Fruit fly (Drosophila melanogaster) whole organism, embryonic: Measurements from ENCODE around the gene CG14273.

Experiments
- Blimp-1 ChIP-seq: fragments of 200-800 bp; sonication (Bioruptor generic); optimal IDR thresholded peaks from 3 replicates; lab custom pipeline; 2018; ENCODE audit warnings: missing biosample characterization, missing genetic modification characterization, mild to moderate bottlenecking, moderate library complexity, missing genetic modification reagents
- Bteb2 ChIP-seq: fragments of 200-800 bp; sonication (Bioruptor generic); optimal IDR thresholded peaks from 2 replicates; lab custom pipeline; 2016; ENCODE audit warnings: missing biosample characterization, missing genetic modification characterization
- C15 ChIP-seq: fragments of 200-800 bp; sonication (Bioruptor generic); IDR thresholded peaks from 3 replicates; pipeline ENCODE4 v1.3.6; 2022; ENCODE audit warnings: missing biosample characterization, missing genetic modification characterization
- CG11085 ChIP-seq: fragments of 200-800 bp; sonication (Bioruptor generic); IDR thresholded peaks from 2 replicates; pipeline ENCODE4 v1.3.6; 2022; ENCODE audit warnings: missing biosample characterization, missing genetic modification characterization
- CG11093 ChIP-seq: fragments of 200-800 bp; sonication (Bioruptor generic); IDR thresholded peaks from 3 replicates; pipeline ENCODE4 v1.3.6; 2022; ENCODE audit warnings: missing biosample characterization, missing genetic modification characterization
- CG11696 ChIP-seq: fragments of 200-800 bp; sonication (Bioruptor generic); IDR thresholded peaks from 2 replicates; pipeline ENCODE4 v1.3.6; 2022; ENCODE audit warnings: missing biosample characterization, missing genetic modification characterization
- CG12071 ChIP-seq: fragments of 200-800 bp; sonication (Bioruptor generic); optimal IDR thresholded peaks from 3 replicates; lab custom pipeline; 2018; ENCODE audit warnings: missing biosample characterization, mild to moderate bottlenecking, missing genetic modification characterization
- CG12299 ChIP-seq: fragments of 200-800 bp; sonication (Bioruptor generic); optimal IDR thresholded peaks from 2 replicates; lab custom pipeline; 2018; ENCODE audit warnings: missing biosample characterization, mild to moderate bottlenecking, missing genetic modification characterization
- CG12744 ChIP-seq: fragments of 200-800 bp; sonication (Bioruptor generic); optimal IDR thresholded peaks from 2 replicates; lab custom pipeline; 2016; ENCODE audit warnings: missing biosample characterization, missing genetic modification characterization
- CG13624 ChIP-seq: fragments of 200-800 bp; sonication (Bioruptor generic); optimal IDR thresholded peaks from 2 replicates; lab custom pipeline; 2016; ENCODE audit warnings: missing biosample characterization, missing genetic modification characterization
- CG14014 ChIP-seq: fragments of 200-800 bp; sonication (Bioruptor generic); IDR thresholded peaks from 2 replicates; pipeline ENCODE4 v1.3.6; 2022; ENCODE audit warnings: missing biosample characterization, missing genetic modification characterization
- CG14860 ChIP-seq: fragments of 200-800 bp; sonication (Bioruptor generic); IDR thresholded peaks from 3 replicates; pipeline ENCODE4 v1.3.6; 2022; ENCODE audit warnings: missing biosample characterization, missing genetic modification characterization; ENCODE audit not compliant: partially characterized antibody
- CG15601 ChIP-seq: fragments of 200-800 bp; sonication (Bioruptor generic); optimal IDR thresholded peaks from 3 replicates; lab custom pipeline; 2019; ENCODE audit warnings: missing biosample characterization, mild to moderate bottlenecking, missing genetic modification characterization, moderate library complexity
- CG1603 ChIP-seq: fragments of 200-800 bp; sonication (Bioruptor generic); optimal IDR thresholded peaks from 2 replicates; lab custom pipeline; 2019; ENCODE audit warnings: missing biosample characterization, mild to moderate bottlenecking, missing genetic modification characterization, moderate library complexity
- CG17802 ChIP-seq: fragments of 200-800 bp; sonication (Bioruptor generic); optimal IDR thresholded peaks from 2 replicates; lab custom pipeline; 2018; ENCODE audit warnings: missing biosample characterization, mild to moderate bottlenecking, missing genetic modification characterization, moderate library complexity
- CG30403 ChIP-seq: fragments of 200-800 bp; sonication (Bioruptor generic); optimal IDR thresholded peaks from 3 replicates; lab custom pipeline; 2016; ENCODE audit warnings: missing biosample characterization, missing genetic modification characterization
- CG32532 ChIP-seq: fragments of 200-800 bp; sonication (Bioruptor generic); IDR thresholded peaks from 2 replicates; pipeline ENCODE4 v1.3.6; 2022; ENCODE audit warnings: missing biosample characterization, missing genetic modification characterization
- CG34376 ChIP-seq: fragments of 200-800 bp; sonication (Bioruptor generic); optimal IDR thresholded peaks from 2 replicates; lab custom pipeline; 2018; ENCODE audit warnings: missing biosample characterization, mild to moderate bottlenecking, missing genetic modification characterization
- CG4404 ChIP-seq: fragments of 200-800 bp; sonication (Bioruptor generic); IDR thresholded peaks from 2 replicates; pipeline ENCODE4 v1.3.6; 2022; ENCODE audit warnings: missing biosample characterization, missing genetic modification characterization
- CG4707 ChIP-seq: fragments of 200-800 bp; sonication (Bioruptor generic); optimal IDR thresholded peaks from 2 replicates; lab custom pipeline; 2018; ENCODE audit warnings: missing biosample characterization, mild to moderate bottlenecking, missing genetic modification characterization, moderate library complexity
- CG4730 ChIP-seq: fragments of 200-800 bp; sonication (Bioruptor generic); IDR thresholded peaks from 2 replicates; pipeline ENCODE4 v1.3.6; 2022; ENCODE audit warnings: missing biosample characterization, missing genetic modification characterization
- CG6272 ChIP-seq: fragments of 200-800 bp; sonication (Bioruptor generic); IDR thresholded peaks from 2 replicates; pipeline ENCODE4 v1.3.6; 2022; ENCODE audit warnings: missing biosample characterization, missing genetic modification characterization
- CG7271 ChIP-seq: fragments of 200-800 bp; sonication (Bioruptor generic); optimal IDR thresholded peaks from 2 replicates; lab custom pipeline; 2018; ENCODE audit warnings: missing biosample characterization, mild to moderate bottlenecking, missing genetic modification characterization, moderate library complexity
- CG7928 ChIP-seq: fragments of 200-800 bp; sonication (Bioruptor generic); optimal IDR thresholded peaks from 2 replicates; lab custom pipeline; 2017; ENCODE audit warnings: missing biosample characterization, mild to moderate bottlenecking, missing genetic modification characterization
- CG8359 ChIP-seq: fragments of 200-800 bp; sonication (Bioruptor generic); optimal IDR thresholded peaks from 2 replicates; lab custom pipeline; 2017; ENCODE audit warnings: missing biosample characterization, mild to moderate bottlenecking, missing genetic modification characterization, borderline replicate concordance
- Eip74EF ChIP-seq, 2 experiments: fragments of 200-800 bp in 1 of 2; fragments of >200 bp in 1 of 2; sonication (Bioruptor generic) in 1 of 2; optimal IDR thresholded peaks; 2 replicates each; lab custom pipeline; 2017 to 2019; ENCODE audit warnings: missing biosample characterization in 2 of 2, missing genetic modification characterization in 2 of 2, mild to moderate bottlenecking in 1 of 2, moderate library complexity in 1 of 2
- Fer1 ChIP-seq: fragments of 200-800 bp; sonication (Bioruptor generic); optimal IDR thresholded peaks from 2 replicates; lab custom pipeline; 2017; ENCODE audit warnings: missing biosample characterization, mild to moderate bottlenecking, missing genetic modification characterization
- NK7.1 ChIP-seq: fragments of 200-800 bp; sonication (Bioruptor generic); optimal IDR thresholded peaks from 3 replicates; lab custom pipeline; 2016; ENCODE audit warnings: missing biosample characterization, missing genetic modification characterization
- Opbp ChIP-seq: fragments of 200-800 bp; sonication (Bioruptor generic); IDR thresholded peaks from 3 replicates; pipeline ENCODE4 v1.3.6; 2022; ENCODE audit warnings: missing biosample characterization, missing genetic modification characterization; ENCODE audit not compliant: partially characterized antibody
- cad ChIP-seq: fragments of >200 bp; optimal IDR thresholded peaks from 2 replicates; lab custom pipeline; 2017; ENCODE audit warnings: missing biosample characterization, missing genetic modification characterization
- croc ChIP-seq: fragments of 200-800 bp; sonication (Bioruptor generic); conservative IDR thresholded peaks from 3 replicates; pipeline ENCODE4 v1.3.6; 2022; ENCODE audit warnings: missing biosample characterization, missing genetic modification characterization
- dmrt99B ChIP-seq: fragments of 200-800 bp; sonication (Bioruptor generic); optimal IDR thresholded peaks from 2 replicates; lab custom pipeline; 2018; ENCODE audit warnings: missing biosample characterization, mild to moderate bottlenecking, missing genetic modification characterization, moderate library complexity
- eve ChIP-seq, 2 experiments: fragments of >200 bp; optimal IDR thresholded peaks; 2 replicates each; lab custom pipeline; 2017; ENCODE audit warnings: missing biosample characterization in 2 of 2, missing genetic modification characterization in 2 of 2
- ewg ChIP-seq: fragments of 200-800 bp; sonication (Bioruptor generic); optimal IDR thresholded peaks from 3 replicates; lab custom pipeline; 2017; ENCODE audit warnings: mild to moderate bottlenecking, missing biosample characterization, missing genetic modification reagents, missing genetic modification characterization
- ham ChIP-seq: fragments of 200-800 bp; sonication (Bioruptor generic); IDR thresholded peaks from 2 replicates; pipeline ENCODE4 v1.3.6; 2022; ENCODE audit warnings: missing biosample characterization, missing genetic modification characterization
- hkb ChIP-seq, 2 experiments: fragments of 200-800 bp in 1 of 2; fragments of >200 bp in 1 of 2; sonication (Bioruptor generic) in 1 of 2; IDR thresholded peaks in 1 of 2; optimal IDR thresholded peaks in 1 of 2; 2 replicates each; pipeline versions ENCODE4 v1.3.6 to Lab custom; 2017 to 2022; ENCODE audit warnings: missing biosample characterization in 1 of 2, missing genetic modification characterization in 1 of 2
- kah ChIP-seq: fragments of 200-800 bp; sonication (Bioruptor generic); optimal IDR thresholded peaks from 2 replicates; lab custom pipeline; 2018; ENCODE audit warnings: missing biosample characterization, mild to moderate bottlenecking, missing genetic modification characterization
- knrl ChIP-seq: fragments of 200-800 bp; sonication (Bioruptor generic); IDR thresholded peaks from 3 replicates; pipeline ENCODE4 v1.3.6; 2022; ENCODE audit warnings: missing biosample characterization, missing genetic modification characterization; ENCODE audit not compliant: partially characterized antibody
- lilli ChIP-seq: fragments of 200-800 bp; sonication (Bioruptor generic); optimal IDR thresholded peaks from 3 replicates; lab custom pipeline; 2016; ENCODE audit warnings: missing biosample characterization, missing genetic modification characterization
- mam ChIP-seq: fragments of 200-800 bp; sonication (Bioruptor generic); optimal IDR thresholded peaks from 3 replicates; lab custom pipeline; 2016; ENCODE audit warnings: missing biosample characterization, missing genetic modification characterization
- prd ChIP-seq, 3 experiments: fragments of >200 bp in 2 of 3; fragments of 200-800 bp in 1 of 3; sonication (Bioruptor generic) in 1 of 3; optimal IDR thresholded peaks in 2 of 3; IDR thresholded peaks in 1 of 3; 2 replicates in 2 of 3; 3 replicates in 1 of 3; pipeline versions ENCODE4 v1.3.6 to Lab custom; 2017 to 2022; ENCODE audit warnings: missing biosample characterization in 1 of 3, missing genetic modification characterization in 1 of 3
- pros ChIP-seq: fragments of 200-800 bp; sonication (Bioruptor generic); optimal IDR thresholded peaks from 3 replicates; lab custom pipeline; 2019; ENCODE audit warnings: missing biosample characterization, mild to moderate bottlenecking, missing genetic modification characterization, moderate library complexity
- sr ChIP-seq: fragments of 200-800 bp; sonication (Bioruptor generic); IDR thresholded peaks from 3 replicates; pipeline ENCODE4 v1.3.6; 2022; ENCODE audit warnings: missing biosample characterization, missing genetic modification characterization
- sug ChIP-seq: fragments of 200-800 bp; optimal IDR thresholded peaks from 2 replicates; lab custom pipeline; 2019; ENCODE audit warnings: missing biosample characterization, mild to moderate bottlenecking, missing genetic modification characterization, moderate library complexity
- tap ChIP-seq: fragments of 200-800 bp; optimal IDR thresholded peaks from 3 replicates; lab custom pipeline; 2019; ENCODE audit warnings: missing biosample characterization, mild to moderate bottlenecking, missing genetic modification characterization, moderate library complexity
- toy ChIP-seq: fragments of 200-800 bp; sonication (Bioruptor generic); IDR thresholded peaks from 2 replicates; pipeline ENCODE4 v1.3.6; 2022; ENCODE audit warnings: missing biosample characterization, missing genetic modification characterization
- tx ChIP-seq: fragments of 200-800 bp; sonication (Bioruptor generic); optimal IDR thresholded peaks from 2 replicates; lab custom pipeline; 2016; ENCODE audit warnings: missing biosample characterization, missing genetic modification characterization
- wor ChIP-seq: fragments of 200-800 bp; sonication (Bioruptor generic); IDR thresholded peaks from 2 replicates; pipeline ENCODE4 v1.3.6; 2022; ENCODE audit warnings: missing biosample characterization, missing genetic modification characterization
- zfh2 ChIP-seq: fragments of 200-800 bp; sonication (Bioruptor generic); optimal IDR thresholded peaks from 2 replicates; lab custom pipeline; 2016; ENCODE audit warnings: missing biosample characterization, missing genetic modification characterization

CG14273 gene

DNA sequence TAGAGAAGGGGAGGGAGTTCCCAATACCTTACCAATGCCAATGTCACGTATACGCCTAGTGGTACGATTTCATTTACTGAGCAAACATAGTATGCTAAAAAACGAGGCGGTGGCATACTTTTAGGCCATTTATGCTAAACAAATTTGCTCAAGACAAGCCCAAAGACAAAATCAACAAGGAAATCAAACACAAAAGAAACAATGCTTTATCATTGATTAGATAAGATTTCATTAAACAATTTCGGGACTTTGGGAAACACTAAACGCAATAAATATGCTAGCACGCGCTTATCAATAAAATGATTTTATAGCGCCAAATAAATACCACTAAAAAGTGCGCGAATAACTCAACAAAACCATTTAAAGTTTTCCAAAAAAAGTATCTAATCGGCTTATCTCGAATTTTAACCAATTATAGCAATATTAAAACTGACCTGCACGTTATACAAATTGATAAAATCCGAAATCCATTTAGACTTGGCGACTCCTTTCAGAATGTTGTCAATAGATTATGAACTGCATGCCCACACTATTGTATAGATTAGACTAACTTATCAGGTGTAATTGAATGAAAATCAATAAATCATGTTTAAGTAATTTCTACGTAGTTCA, 8.2 kb downstream of the CG14273 start (continued):
- TF ChIP-seq CG11093 (GFP tag; lab: Robert Waterston, UW) (no peak), CG14860 (GFP tag; lab: Robert Waterston, UW) (no peak), lilli (GFP tag; lab: Kevin White, UChicago) (no peak), ewg (GFP tag; lab: Kevin White, UChicago) (no peak), prd (optimal IDR thresholded peaks at IDR 0.05; lab: Kevin White, UChicago) (no peak), prd (GFP tag; IDR thresholded peaks at IDR 0.05; lab: Robert Waterston, UW) (no peak), CG4707 (GFP tag; lab: Kevin White, UChicago) (peak; percentile 35), CG34376 (GFP tag; lab: Kevin White, UChicago) (peak; percentile 57), C15 (GFP tag; lab: Robert Waterston, UW) (no peak), pros (GFP tag; lab: Kevin White, UChicago) (no peak), Blimp-1 (GFP tag; lab: Kevin White, UChicago) (no peak), wor (GFP tag; lab: Robert Waterston, UW) (no peak), knrl (no peak), toy (no peak), CG12071 (GFP tag; lab: Kevin White, UChicago) (peak; percentile 70), zfh2 (GFP tag; lab: Kevin White, UChicago) (no peak), hkb (optimal IDR thresholded peaks at IDR 0.05; lab: Kevin White, UChicago) (no peak), hkb (GFP tag; IDR thresholded peaks at IDR 0.05; lab: Robert Waterston, UW) (peak; percentile 72), kah (GFP tag; lab: Kevin White, UChicago) (no peak), NK7.1 (GFP tag; lab: Kevin White, UChicago) (no peak), Eip74EF (GFP tag; optimal IDR thresholded peaks at IDR 0.05; lab: Kevin White, UChicago) (peak in 1 of 2 experiments; percentile 23), CG11085 (no peak), tx (GFP tag; lab: Kevin White, UChicago) (no peak), CG13624 (no peak), CG7271 (tag; lab: Kevin White, UChicago) (no peak), croc (GFP tag; lab: Robert Waterston, UW) (no peak), CG7928 (GFP tag; lab: Kevin White, UChicago) (no peak), CG4730 (GFP tag; lab: Robert Waterston, UW) (peak; percentile 6; the same call in 1 of the 2 replicates), mam (GFP tag; lab: Kevin White, UChicago) (no peak), sr (GFP tag; lab: Robert Waterston, UW) (no peak), Fer1 (GFP tag; lab: Kevin White, UChicago) (peak; percentile 75), CG30403 (GFP tag; lab: Kevin White, UChicago) (no peak), CG14014 (GFP tag; lab: Robert Waterston, UW) (peak; percentile 52; the same call in 1 of the 2 replicates), CG11696 (GFP tag; lab: Robert Waterston, UW) (no peak), CG12299 (tag; lab: Kevin White, UChicago) (no peak), eve (GFP tag; optimal IDR thresholded peaks at IDR 0.05; lab: Kevin White, UChicago) (no peak), CG32532 (GFP tag; lab: Robert Waterston, UW) (no peak), CG1603 (tag; lab: Kevin White, UChicago) (no peak), Bteb2 (GFP tag; lab: Kevin White, UChicago) (peak; percentile 30), CG15601 (no peak), dmrt99B (tag; lab: Kevin White, UChicago) (peak; percentile 25), CG12744 (peak; percentile 52), cad (no peak), Opbp (GFP tag; lab: Robert Waterston, UW) (no peak), CG8359 (GFP tag; lab: Kevin White, UChicago) (no peak), CG17802 (no peak), sug (tag; lab: Kevin White, UChicago) (peak; percentile 46), CG6272 (GFP tag; lab: Robert Waterston, UW) (no peak), ham (GFP tag; lab: Robert Waterston, UW) (no peak), tap (no peak), CG4404 (GFP tag; lab: Robert Waterston, UW) (no peak)
